Worm (Caenorhabditis elegans): Measurements from ENCODE around the gene H01G02.3.

ce11 chrIV:11838657-11839056, 46.3 kb upstream of the H01G02.3 start, which contains the start of gene fbxb-3:
- TF ChIP-seq mdl-1 (tag; optimal IDR thresholded peaks at IDR 0.05), result no peak
- no peak for TF ChIP-seq ceh-16 (tag; optimal IDR thresholded peaks at IDR 0.05)
- TF ChIP-seq ztf-11 (tag; optimal IDR thresholded peaks at IDR 0.05), result no peak
- no peak for TF ChIP-seq unc-62 (GFP tag; optimal IDR thresholded peaks at IDR 0.05)
- no peak for TF ChIP-seq ztf-4 (tag; optimal IDR thresholded peaks at IDR 0.05)
- no peak for TF ChIP-seq nhr-11 (tag; optimal IDR thresholded peaks at IDR 0.05)
- TF ChIP-seq fos-1 (tag; optimal IDR thresholded peaks at IDR 0.05), result no peak
